Worm (Caenorhabditis elegans) whole organism, L4 larva: ENCODE measurements around the gene pgl-2.

ENCODE experiments used
- aha-1 ChIP-seq: fragments of 150-350 bp; peaks from one replicate; lab custom pipeline; 2014; ENCODE audit warnings: missing biosample characterization, missing genetic modification characterization
- aly-2 ChIP-seq: sonication (generic microtip); optimal IDR thresholded peaks from 2 replicates; lab custom pipeline; 2018; ENCODE audit warnings: missing biosample characterization, missing genetic modification characterization
- ceh-32 ChIP-seq: sonication (generic microtip); optimal IDR thresholded peaks from 2 replicates; lab custom pipeline; 2016; ENCODE audit warnings: mild to moderate bottlenecking, missing genetic modification characterization, missing compliant biosample characterization; ENCODE audit not compliant: poor library complexity
- ceh-82 ChIP-seq: sonication (generic microtip); optimal IDR thresholded peaks from 2 replicates; lab custom pipeline; 2017; ENCODE audit warnings: missing biosample characterization, missing genetic modification characterization
- daf-8 ChIP-seq: fragments of 200-800 bp; sonication (Bioruptor generic); IDR thresholded peaks from 2 replicates; pipeline ENCODE4 v1.3.6; 2022; ENCODE audit warnings: missing genetic modification characterization, missing compliant biosample characterization
- egl-43 ChIP-seq: fragments of 200-800 bp; sonication (Bioruptor generic); IDR thresholded peaks from 2 replicates; pipeline ENCODE4 v1.3.6; 2022; ENCODE audit warnings: missing genetic modification reagents, missing genetic modification characterization, missing compliant biosample characterization
- lsy-2 ChIP-seq, 2 experiments: fragments of 150-350 bp in 1 of 2; sonication (generic microtip) in 1 of 2; optimal IDR thresholded peaks; 2 replicates each; lab custom pipeline; 2014 to 2017; ENCODE audit warnings: missing biosample characterization in 2 of 2, missing genetic modification characterization in 2 of 2
- nhr-237 ChIP-seq: sonication (generic microtip); optimal IDR thresholded peaks from 2 replicates; lab custom pipeline; 2017; ENCODE audit warnings: missing biosample characterization, missing genetic modification characterization
- pha-4 ChIP-seq, 2 experiments: fragments of 150-350 bp in 1 of 2; fragments of 200-800 bp in 1 of 2; sonication (Bioruptor generic) in 1 of 2; IDR thresholded peaks in 1 of 2; optimal IDR thresholded peaks in 1 of 2; 2 replicates each; pipeline versions ENCODE4 v1.3.6 to Lab custom; 2014 to 2022; ENCODE audit warnings: missing genetic modification characterization in 2 of 2, missing genetic modification reagents in 2 of 2, missing biosample characterization in 1 of 2, missing compliant biosample characterization in 1 of 2
- snpc-4 ChIP-seq: fragments of 150-350 bp; optimal IDR thresholded peaks from 2 replicates; lab custom pipeline; 2014; ENCODE audit warnings: missing biosample characterization, missing genetic modification characterization
- unc-62 ChIP-seq, 3 experiments: fragments of 150-350 bp in 1 of 3; sonication (generic microtip); optimal IDR thresholded peaks in 2 of 3; peaks in 1 of 3; 1 replicate in 1 of 3; 2 replicates in 2 of 3; lab custom pipeline; 2014 to 2017; ENCODE audit warnings: missing biosample characterization in 3 of 3, missing genetic modification characterization in 3 of 3, missing genetic modification reagents in 3 of 3, missing genotype in 1 of 3
- ztf-11 ChIP-seq: fragments of 150-350 bp; optimal IDR thresholded peaks from 2 replicates; lab custom pipeline; 2014; ENCODE audit warnings: missing biosample characterization, missing genetic modification characterization

- TF ChIP-seq ceh-82 (no peak), ztf-11 (no peak), daf-8 (GFP tag; lab: Robert Waterston, UW) (no peak), snpc-4 (tag; lab: Kevin White, UChicago) (no peak), aha-1 (no peak), lsy-2 (tag; optimal IDR thresholded peaks at IDR 0.05; lab: Kevin White, UChicago) (no peak), ceh-32 (tag; lab: Kevin White, UChicago) (no peak), unc-62 (GFP tag; optimal IDR thresholded peaks at IDR 0.05 in 1 of 2; lab: Kevin White, UChicago) (no peak), unc-62 (tag; optimal IDR thresholded peaks at IDR 0.05; lab: Kevin White, UChicago) (no peak), egl-43 (GFP tag; lab: Robert Waterston, UW) (no peak), nhr-237 (tag; lab: Kevin White, UChicago) (no peak), pha-4 (GFP tag; IDR thresholded peaks at IDR 0.05; lab: Robert Waterston, UW) (no peak), pha-4 (tag; optimal IDR thresholded peaks at IDR 0.05; lab: Kevin White, UChicago) (no peak), aly-2 (tag; lab: Kevin White, UChicago) (no peak)
Measured at ce11 chrIII:8716084-8716483, 40.8 kb upstream of the pgl-2 start, which contains the start of gene B0303.14.
